Worm (Caenorhabditis elegans): ENCODE results near the gene B0212.3.

B0212.3 gene

DNA sequence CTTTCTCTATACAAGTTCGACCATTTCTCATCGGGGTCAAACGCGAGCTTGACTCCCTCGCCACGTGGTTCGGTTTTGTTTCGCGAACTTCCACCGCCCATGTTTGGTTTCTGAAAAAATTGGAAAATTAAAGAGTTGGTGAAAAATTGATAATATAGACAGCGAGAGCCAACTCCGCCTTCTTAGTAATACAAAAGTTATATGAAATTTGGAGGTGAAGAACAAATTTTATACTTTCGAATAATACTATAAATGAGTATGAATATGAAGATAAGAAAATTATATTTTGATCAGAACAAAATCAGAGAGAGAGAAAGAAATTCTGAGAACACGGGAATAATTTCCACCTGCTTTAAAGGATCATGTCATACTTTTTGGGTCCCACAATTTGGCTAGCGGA is 17.4 kb downstream of the B0212.3 start, which contains the start of gene osm-9:
Gene osm-9, minus strand, starts transcription at position 101 of the 400 bp plus-strand sequence.
- no peak for TF ChIP-seq daf-12 (tag; optimal IDR thresholded peaks at IDR 0.05)
- no peak for TF ChIP-seq unc-62 (GFP tag; optimal IDR thresholded peaks at IDR 0.05)
- TF ChIP-seq ztf-11 (tag; optimal IDR thresholded peaks at IDR 0.05): no peak
- TF ChIP-seq jun-1 (tag; optimal IDR thresholded peaks at IDR 0.05): no peak
- no peak for TF ChIP-seq pha-4 (tag; optimal IDR thresholded peaks at IDR 0.05)
- TF ChIP-seq ceh-9 (tag; optimal IDR thresholded peaks at IDR 0.05): no peak
- TF ChIP-seq lin-39 (tag; optimal IDR thresholded peaks at IDR 0.05): no peak
- no peak for TF ChIP-seq elt-1 (tag; optimal IDR thresholded peaks at IDR 0.05)
- TF ChIP-seq hmg-11 (tag; optimal IDR thresholded peaks at IDR 0.05): no peak
- no peak for TF ChIP-seq nhr-76 (tag; optimal IDR thresholded peaks at IDR 0.05)
- TF ChIP-seq lsy-12 (tag; optimal IDR thresholded peaks at IDR 0.05): no peak
- TF ChIP-seq R02D3.7 (tag; optimal IDR thresholded peaks at IDR 0.05): no peak
- no peak for TF ChIP-seq ceh-82 (tag; optimal IDR thresholded peaks at IDR 0.05)
- no peak for TF ChIP-seq nfya-1 (tag; optimal IDR thresholded peaks at IDR 0.05; ENCODE audit: insufficient read depth)
- TF ChIP-seq snpc-4 (tag; optimal IDR thresholded peaks at IDR 0.05): no peak
- no peak for TF ChIP-seq ZK546.5 (tag; optimal IDR thresholded peaks at IDR 0.05)

DNA sequence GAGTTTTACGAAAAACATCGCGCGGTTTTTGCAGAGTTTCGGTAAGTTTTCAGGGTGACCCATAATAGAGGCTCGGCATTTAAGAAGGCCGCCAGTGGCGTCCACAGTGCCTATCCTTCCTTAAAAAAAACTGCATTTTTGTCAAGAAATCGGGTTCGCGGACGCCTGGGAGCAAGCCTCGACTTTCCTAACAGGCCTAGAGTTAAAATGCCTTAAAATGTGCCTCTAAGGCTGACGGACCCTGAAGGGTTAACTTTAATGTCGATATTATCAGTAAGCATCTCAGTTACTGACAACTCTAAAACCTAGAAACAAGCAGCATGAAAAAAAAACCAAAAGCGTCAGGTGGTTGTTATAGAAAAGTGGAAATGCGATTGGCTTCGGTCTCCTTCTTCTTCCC is 19.2 kb downstream of the B0212.3 start:
- TF ChIP-seq daf-12 (tag; optimal IDR thresholded peaks at IDR 0.05) (no peak), ztf-11 (tag; optimal IDR thresholded peaks at IDR 0.05) (no peak), pha-4 (tag; optimal IDR thresholded peaks at IDR 0.05) (no peak), unc-39 (tag; optimal IDR thresholded peaks at IDR 0.05) (no peak), fos-1 (tag; optimal IDR thresholded peaks at IDR 0.05) (no peak), nhr-11 (tag; optimal IDR thresholded peaks at IDR 0.05) (no peak), ceh-82 (tag; optimal IDR thresholded peaks at IDR 0.05) (no peak), unc-62 (GFP tag; optimal IDR thresholded peaks at IDR 0.05) (no peak), ceh-9 (tag; optimal IDR thresholded peaks at IDR 0.05) (no peak), egl-27 (tag; optimal IDR thresholded peaks at IDR 0.05) (no peak), elt-1 (tag; optimal IDR thresholded peaks at IDR 0.05) (no peak), zag-1 (tag; optimal IDR thresholded peaks at IDR 0.05) (no peak), lsy-12 (tag; optimal IDR thresholded peaks at IDR 0.05) (no peak)

DNA sequence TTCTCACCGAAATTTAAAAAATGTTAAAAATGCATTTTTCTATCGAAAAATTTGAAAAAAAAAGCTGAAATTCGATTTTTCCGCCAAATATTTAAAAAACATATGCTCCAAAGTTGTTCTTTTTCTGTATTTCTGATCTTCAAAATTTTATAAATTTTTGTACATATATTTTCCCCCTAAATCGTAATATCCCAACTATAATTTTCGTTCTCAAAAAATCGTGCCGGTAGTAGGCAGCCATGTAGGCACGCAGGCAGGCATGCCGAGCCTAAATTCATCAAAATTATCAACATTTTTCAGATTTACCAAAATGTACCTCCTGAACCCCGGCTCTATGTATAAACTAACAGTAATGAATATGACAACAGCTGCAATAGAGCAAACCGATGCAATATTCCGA is 24.9 kb downstream of the B0212.3 start, which contains the start of gene sre-5:
Gene sre-5, plus strand, starts transcription at position 301 of the 400 bp plus-strand sequence.
- TF ChIP-seq nhr-23 (tag; optimal IDR thresholded peaks at IDR 0.05): no peak
- TF ChIP-seq tbx-2 (tag; optimal IDR thresholded peaks at IDR 0.05): no peak
- no peak for TF ChIP-seq egl-27 (tag; optimal IDR thresholded peaks at IDR 0.05)
- TF ChIP-seq elt-1 (tag; optimal IDR thresholded peaks at IDR 0.05): no peak
- no peak for TF ChIP-seq unc-39 (tag; optimal IDR thresholded peaks at IDR 0.05)
- TF ChIP-seq eor-1 (tag; optimal IDR thresholded peaks at IDR 0.05): no peak
- TF ChIP-seq skn-1 (tag; optimal IDR thresholded peaks at IDR 0.05): no peak
- TF ChIP-seq nhr-28 (tag; optimal IDR thresholded peaks at IDR 0.05): no peak
- TF ChIP-seq elt-2 (tag; optimal IDR thresholded peaks at IDR 0.05): no peak

DNA sequence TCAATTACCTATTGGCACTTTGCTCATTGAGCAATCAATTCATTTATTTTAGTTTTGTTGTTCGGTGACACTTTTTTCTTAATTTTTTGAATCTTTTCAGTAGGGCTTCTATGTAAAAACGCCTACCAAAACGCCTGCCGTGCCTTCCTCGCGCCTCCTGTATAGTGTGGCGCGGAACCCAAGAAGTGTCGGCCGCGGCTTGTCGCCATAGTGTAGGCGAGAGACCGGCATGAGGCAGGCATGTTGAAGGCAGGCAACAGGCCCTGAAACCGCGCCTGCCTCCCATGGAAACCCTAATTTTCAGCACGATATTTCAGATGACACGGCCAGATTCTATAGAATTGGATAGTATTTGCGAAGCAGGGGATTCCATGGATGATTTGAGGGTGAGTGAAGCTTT is 28.6 kb downstream of the B0212.3 start, which contains the start of gene otpl-1:
Gene otpl-1, plus strand, starts transcription at position 372 of the 400 bp plus-strand sequence.
- TF ChIP-seq ama-1 (optimal IDR thresholded peaks at IDR 0.05) (no peak), nhr-12 (tag; optimal IDR thresholded peaks at IDR 0.05) (no peak), nhr-43 (tag; optimal IDR thresholded peaks at IDR 0.05; ENCODE audit: poor library complexity, severe bottlenecking) (no peak)

DNA sequence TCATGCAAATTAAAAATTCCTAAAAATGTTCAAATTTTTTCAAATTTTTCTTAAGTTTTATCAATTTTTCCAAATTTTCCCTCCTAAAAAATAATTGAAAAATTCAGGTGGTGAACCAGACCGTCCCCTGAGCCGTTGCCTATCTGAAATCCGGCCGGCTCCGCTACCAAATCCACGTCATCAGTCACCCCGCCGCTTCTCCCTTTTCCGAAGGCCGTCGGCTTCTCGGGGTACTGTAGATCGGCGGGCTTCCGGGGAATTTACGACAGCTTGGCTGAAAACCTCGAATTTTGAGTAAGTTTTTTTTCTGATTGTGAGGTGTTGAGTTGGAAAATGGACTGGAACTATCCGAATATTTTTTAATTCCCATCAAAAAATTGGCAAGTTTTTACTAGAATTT is 30.6 kb downstream of the B0212.3 start:
- no peak for TF ChIP-seq elt-1 (tag; optimal IDR thresholded peaks at IDR 0.05)
- TF ChIP-seq egl-27 (tag; optimal IDR thresholded peaks at IDR 0.05): no peak
- TF ChIP-seq lin-15B (tag; optimal IDR thresholded peaks at IDR 0.05): no peak
- no peak for TF ChIP-seq R02D3.7 (tag; optimal IDR thresholded peaks at IDR 0.05)
- no peak for TF ChIP-seq ZK546.5 (tag; optimal IDR thresholded peaks at IDR 0.05)
- TF ChIP-seq hmg-11 (tag; optimal IDR thresholded peaks at IDR 0.05): no peak
- no peak for TF ChIP-seq fos-1 (tag; optimal IDR thresholded peaks at IDR 0.05)
- no peak for TF ChIP-seq lin-39 (tag; optimal IDR thresholded peaks at IDR 0.05)
- no peak for TF ChIP-seq nfya-1 (tag; optimal IDR thresholded peaks at IDR 0.05; ENCODE audit: insufficient read depth)
- no peak for TF ChIP-seq fkh-2 (tag; optimal IDR thresholded peaks at IDR 0.05)
- no peak for TF ChIP-seq daf-12 (tag; optimal IDR thresholded peaks at IDR 0.05)
- no peak for TF ChIP-seq ztf-4 (tag; optimal IDR thresholded peaks at IDR 0.05)
- TF ChIP-seq zag-1 (tag; optimal IDR thresholded peaks at IDR 0.05): no peak
- TF ChIP-seq nhr-77 (tag; optimal IDR thresholded peaks at IDR 0.05): no peak
- no peak for TF ChIP-seq fkh-10 (GFP tag; optimal IDR thresholded peaks at IDR 0.05)
- TF ChIP-seq ceh-28 (tag; optimal IDR thresholded peaks at IDR 0.05): no peak
- TF ChIP-seq nhr-43 (tag; optimal IDR thresholded peaks at IDR 0.05; ENCODE audit: poor library complexity, severe bottlenecking): no peak
- no peak for TF ChIP-seq elt-3 (tag; optimal IDR thresholded peaks at IDR 0.05)

Measured in whole organism, L3 larva.